Worm (Caenorhabditis elegans) whole organism, L3 larva: ENCODE measurements around the gene col-108.

Experiments used
- egl-5 ChIP-seq: fragments of 150-350 bp; optimal IDR thresholded peaks from 2 replicates; lab custom pipeline; 2017; ENCODE audit warnings: missing biosample characterization, missing genetic modification reagents, missing genetic modification characterization, inconsistent platforms
- elt-1 ChIP-seq: fragments of 150-350 bp; optimal IDR thresholded peaks from 2 replicates; lab custom pipeline; 2014; ENCODE audit warnings: missing biosample characterization, missing genetic modification characterization
- elt-3 ChIP-seq, 3 experiments: fragments of 150-350 bp in 1 of 3; sonication (generic microtip) in 2 of 3; optimal IDR thresholded peaks; 2 replicates in 2 of 3; 4 replicates in 1 of 3; lab custom pipeline; 2014 to 2017; ENCODE audit warnings: missing biosample characterization in 3 of 3, missing genetic modification characterization in 3 of 3
- lin-39 ChIP-seq: fragments of 150-350 bp; optimal IDR thresholded peaks from 2 replicates; lab custom pipeline; 2018; ENCODE audit warnings: missing biosample characterization, missing genetic modification reagents, missing genetic modification characterization
- nhr-11 ChIP-seq: fragments of 150-350 bp; optimal IDR thresholded peaks from 2 replicates; lab custom pipeline; 2014; ENCODE audit warnings: missing biosample characterization, missing genetic modification characterization
- nhr-12 ChIP-seq: fragments of 150-350 bp; optimal IDR thresholded peaks from 2 replicates; lab custom pipeline; 2014; ENCODE audit warnings: missing biosample characterization, missing genetic modification characterization
- nhr-77 ChIP-seq: fragments of 150-350 bp; optimal IDR thresholded peaks from 2 replicates; lab custom pipeline; 2014; ENCODE audit warnings: missing biosample characterization, missing genetic modification characterization
- unc-39 ChIP-seq: sonication (generic microtip); optimal IDR thresholded peaks from 4 replicates; lab custom pipeline; 2017; ENCODE audit warnings: missing biosample characterization, missing genetic modification characterization
- unc-62 ChIP-seq: fragments of 150-350 bp; sonication (generic microtip); optimal IDR thresholded peaks from 4 replicates; lab custom pipeline; 2014; ENCODE audit warnings: missing biosample characterization, missing genetic modification reagents, missing genetic modification characterization
- zag-1 ChIP-seq: fragments of 150-350 bp; optimal IDR thresholded peaks from 2 replicates; lab custom pipeline; 2014; ENCODE audit warnings: missing biosample characterization, missing genetic modification characterization

ce11 chrIV:1722953-1723352 is 45.4 kb upstream of the col-108 start:
- TF ChIP-seq unc-39 (tag; lab: Kevin White, UChicago) = no peak
- no peak for TF ChIP-seq unc-62 (GFP tag; lab: Kevin White, UChicago)
- no peak for TF ChIP-seq lin-39 (tag; lab: Kevin White, UChicago)
- TF ChIP-seq nhr-77 (tag; lab: Kevin White, UChicago) = no peak
- TF ChIP-seq nhr-11 (tag; lab: Kevin White, UChicago) = no peak
- no peak for TF ChIP-seq nhr-12 (tag; lab: Kevin White, UChicago)
- TF ChIP-seq elt-1 = no peak
- TF ChIP-seq elt-3 (tag; optimal IDR thresholded peaks at IDR 0.05; lab: Kevin White, UChicago) = no peak
- no peak for TF ChIP-seq zag-1 (tag; lab: Kevin White, UChicago)
- no peak for TF ChIP-seq egl-5 (tag; lab: Kevin White, UChicago)
